Worm (Caenorhabditis elegans): ENCODE data around the gene F41G3.6.

Gene F41G3.6

DNA sequence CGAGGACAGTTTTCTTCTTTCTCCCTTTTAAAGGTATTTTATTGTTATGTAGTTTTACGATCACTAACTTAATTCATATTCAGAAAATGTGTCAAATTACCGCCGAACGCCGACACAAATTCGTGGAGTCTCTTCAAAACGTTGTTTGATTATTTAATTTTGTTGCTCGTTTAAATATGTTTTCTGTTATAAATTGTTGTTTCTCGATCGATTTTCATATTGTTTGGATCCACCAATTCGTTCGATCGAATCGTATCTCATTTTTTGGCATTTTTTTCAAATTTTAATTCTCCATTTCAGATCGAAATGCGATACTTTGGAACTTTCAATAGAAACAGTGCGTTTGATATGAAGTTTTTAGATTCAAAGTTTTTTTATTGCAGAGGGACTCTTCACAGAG lies at the start of gene F41G3.6:
TSS of gene F41G3.6 (plus strand) at position 301 of the 400 bp plus-strand sequence.
- no peak for TF ChIP-seq unc-62 (GFP tag; optimal IDR thresholded peaks at IDR 0.05)

DNA sequence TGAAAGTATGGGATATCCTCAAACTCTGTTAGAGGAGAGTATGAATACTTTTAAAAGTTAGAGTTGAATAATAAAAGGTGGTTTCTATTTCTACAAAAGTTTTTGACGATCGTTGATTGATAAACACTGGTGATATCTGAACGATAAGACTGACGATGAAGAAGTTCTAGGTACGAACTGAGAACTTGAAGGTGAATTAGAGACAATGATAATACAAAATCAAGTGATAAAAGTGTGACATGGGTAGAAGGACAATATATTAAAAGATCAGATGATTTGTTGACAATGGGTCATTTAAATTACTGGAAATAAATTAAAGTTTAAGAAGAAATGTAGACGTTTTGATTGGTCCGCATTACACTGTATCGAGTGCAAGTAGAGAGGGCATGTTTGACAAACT lies 47.3 kb upstream of the F41G3.6 start, which contains the start of gene C18H9.5:
TSS of gene C18H9.5 (minus strand) at position 179 of the 400 bp plus-strand sequence.
- no peak for TF ChIP-seq unc-62 (GFP tag; optimal IDR thresholded peaks at IDR 0.05)

DNA sequence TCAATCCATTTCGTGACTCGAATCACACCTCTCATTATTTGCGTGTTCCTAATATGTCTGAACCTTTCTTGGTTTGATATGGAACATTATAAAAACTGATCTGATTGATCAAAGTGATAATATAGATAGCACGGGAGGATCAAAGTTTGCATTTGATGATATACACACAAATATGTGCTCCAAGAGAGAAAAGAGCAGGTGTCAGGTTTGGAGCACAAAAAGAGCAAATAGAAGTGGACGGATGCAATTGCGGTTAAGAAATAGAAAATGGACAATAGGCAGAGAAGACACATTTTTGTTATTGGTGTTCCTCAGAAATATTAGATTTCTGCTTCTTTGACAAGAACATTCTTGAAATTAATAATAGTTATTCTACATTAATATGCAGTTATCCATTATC lies 43.9 kb upstream of the F41G3.6 start, which contains the start of gene C18H9.1:
TSS of gene C18H9.1 (plus strand) at position 301 of the 400 bp plus-strand sequence.
- no peak for TF ChIP-seq unc-62 (GFP tag; optimal IDR thresholded peaks at IDR 0.05)

DNA sequence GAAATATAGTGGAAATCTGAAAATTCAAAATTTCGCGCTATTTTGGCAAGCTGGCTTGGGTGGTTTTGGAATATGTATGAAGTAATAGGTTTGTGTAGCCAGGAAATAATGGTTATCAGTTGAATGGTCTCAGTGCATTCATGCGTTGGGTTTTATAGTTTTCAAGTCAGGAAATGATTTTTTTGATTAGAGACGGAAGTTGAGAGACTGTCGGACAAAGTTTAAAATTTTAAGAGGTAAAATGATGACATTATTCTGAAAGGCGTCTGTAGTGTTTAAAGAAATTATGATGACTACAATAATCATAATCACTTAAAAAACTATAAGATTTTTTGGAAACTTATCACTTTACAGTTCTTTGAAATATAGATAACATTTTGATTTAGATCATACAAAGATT lies 41.2 kb upstream of the F41G3.6 start, which contains the start of gene C18H9.6:
TSS of gene C18H9.6 (minus strand) at position 129 of the 400 bp plus-strand sequence.
- no peak for TF ChIP-seq unc-62 (GFP tag; optimal IDR thresholded peaks at IDR 0.05)

DNA sequence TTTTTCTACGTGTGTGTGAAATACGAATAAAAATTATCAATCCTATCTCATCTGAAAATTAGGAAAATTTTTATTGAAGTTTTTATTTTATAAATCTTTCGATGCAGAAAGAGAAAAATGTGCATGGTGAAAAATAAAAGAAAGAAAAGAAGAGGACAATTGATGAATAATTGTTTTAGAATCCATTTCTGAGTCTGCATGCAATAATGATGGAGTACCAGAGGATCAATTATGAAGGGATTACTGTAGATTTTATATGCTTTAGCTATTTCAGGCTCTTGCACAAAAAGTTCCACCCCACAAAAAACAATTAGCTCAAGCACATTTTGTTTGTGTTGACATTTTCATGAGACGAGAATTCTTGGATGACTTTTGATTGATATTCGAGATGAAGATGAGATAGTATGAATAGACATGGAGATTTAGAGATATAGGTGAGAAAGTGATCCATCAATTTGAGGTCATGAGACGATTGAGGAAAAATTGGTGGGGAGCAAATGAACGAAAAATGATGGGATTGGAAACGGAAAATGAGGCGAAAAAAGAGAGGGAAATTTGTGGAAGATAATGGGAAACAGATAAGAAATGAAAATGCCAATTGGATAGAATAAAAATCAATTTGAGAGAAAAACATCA lies 37.0 kb upstream of the F41G3.6 start, which contains the start of gene rpy-1:
TSS of gene rpy-1 (minus strand) at position 51 of the 636 bp plus-strand sequence.
- no peak for TF ChIP-seq unc-62 (GFP tag; optimal IDR thresholded peaks at IDR 0.05)

DNA sequence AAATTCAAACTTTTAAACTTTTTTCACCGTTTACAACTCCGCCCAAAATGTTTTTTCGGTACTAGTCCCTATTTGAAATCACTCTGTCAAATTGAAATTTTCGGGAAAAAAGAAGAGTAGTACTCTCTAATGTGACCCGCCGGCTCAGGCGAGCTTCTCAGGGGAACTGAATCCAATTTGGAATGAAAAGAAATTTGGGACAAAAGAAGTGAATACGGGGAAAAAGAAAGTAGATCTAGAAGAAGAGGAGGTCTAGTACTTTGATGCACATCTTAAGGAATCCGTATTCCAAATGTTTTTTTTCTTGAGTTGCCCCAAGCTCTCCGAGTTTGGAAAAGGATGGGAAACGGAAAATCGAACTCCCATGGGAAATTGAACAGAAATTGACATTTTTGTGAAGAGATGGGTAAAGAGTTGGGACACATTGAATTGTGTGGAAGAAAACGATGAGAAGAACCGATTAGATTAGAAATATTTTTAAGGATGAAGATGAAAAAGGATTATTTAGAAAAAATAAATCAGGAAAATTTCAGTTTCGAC lies 36.1 kb upstream of the F41G3.6 start:
- TF ChIP-seq unc-62 (GFP tag; optimal IDR thresholded peaks at IDR 0.05), result no peak

DNA sequence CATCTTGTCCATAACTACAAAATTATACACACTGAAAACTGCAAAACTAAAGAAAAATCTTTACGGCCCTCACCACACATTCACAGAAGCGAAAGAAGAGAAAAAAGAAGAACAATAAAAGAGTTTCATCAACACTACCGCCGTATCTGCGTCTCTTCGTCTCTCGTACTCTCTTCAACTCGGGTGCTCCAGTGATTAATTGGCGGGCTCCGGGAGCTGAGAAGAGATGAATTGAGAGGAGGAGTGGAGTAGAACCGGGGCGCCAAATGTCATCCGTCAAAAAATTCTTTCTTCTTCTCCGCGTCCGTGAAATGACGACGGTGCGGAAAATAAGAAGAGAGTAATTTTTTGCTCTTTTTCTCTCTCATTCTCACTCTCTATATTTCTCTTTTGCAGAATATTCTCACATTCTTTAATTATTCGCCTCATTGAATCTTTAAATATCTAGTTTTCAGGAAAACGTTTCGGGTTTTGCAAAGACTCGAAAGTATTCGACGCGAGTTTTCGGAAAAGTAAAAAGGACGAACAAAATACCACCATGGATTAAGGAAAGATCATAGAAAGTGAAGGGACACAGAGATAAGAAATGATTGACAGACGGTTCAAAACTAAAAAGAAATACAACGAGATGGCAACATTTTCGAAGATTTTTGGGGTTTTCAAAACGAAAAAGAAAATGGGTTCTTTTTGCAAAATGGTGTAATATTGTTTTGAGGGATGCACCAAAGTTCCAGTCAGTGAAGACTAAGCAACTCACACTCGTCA lies 35.0 kb upstream of the F41G3.6 start:
- TF ChIP-seq unc-62 (GFP tag; optimal IDR thresholded peaks at IDR 0.05), result no peak

DNA sequence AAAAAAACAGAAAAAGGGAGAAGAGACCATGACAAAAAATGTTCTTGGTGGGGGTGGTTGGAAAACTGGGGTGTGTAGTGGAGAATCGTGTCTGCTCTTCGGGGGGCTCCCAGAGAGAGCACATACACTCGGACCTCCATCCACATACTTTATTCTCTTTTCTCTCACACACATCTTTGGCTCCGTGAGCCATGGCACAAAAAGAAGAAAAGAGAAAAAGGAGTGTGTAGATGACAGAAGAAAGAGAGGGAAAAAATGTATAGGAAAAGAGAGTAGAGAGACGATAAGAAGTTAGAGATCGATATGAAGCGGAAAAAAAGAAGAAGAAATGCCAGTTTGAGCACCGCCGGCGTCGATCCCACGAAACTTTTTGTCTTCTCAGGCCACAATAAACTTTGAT lies 33.7 kb upstream of the F41G3.6 start:
- TF ChIP-seq unc-62 (GFP tag; optimal IDR thresholded peaks at IDR 0.05), result no peak

DNA sequence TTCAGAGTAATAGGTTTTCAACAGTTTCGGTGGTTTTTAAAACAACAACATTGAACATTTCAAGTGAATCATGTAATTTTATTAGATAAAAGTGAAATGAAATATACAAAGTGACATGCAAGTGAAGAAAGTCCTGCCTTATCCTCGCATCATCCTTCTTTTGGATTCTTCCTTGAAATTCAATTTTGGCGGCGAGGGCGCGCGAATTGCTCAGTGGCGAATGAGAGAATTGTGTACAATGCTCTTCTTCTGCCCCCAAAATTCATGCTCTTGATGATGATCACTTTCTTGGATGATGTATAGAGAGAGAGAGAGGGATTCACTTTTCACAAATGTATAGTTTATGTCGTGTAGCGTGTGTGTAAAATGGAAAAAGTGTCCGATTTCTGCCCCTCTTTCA lies 33.0 kb upstream of the F41G3.6 start:
- TF ChIP-seq unc-62 (GFP tag; optimal IDR thresholded peaks at IDR 0.05), result no peak

DNA sequence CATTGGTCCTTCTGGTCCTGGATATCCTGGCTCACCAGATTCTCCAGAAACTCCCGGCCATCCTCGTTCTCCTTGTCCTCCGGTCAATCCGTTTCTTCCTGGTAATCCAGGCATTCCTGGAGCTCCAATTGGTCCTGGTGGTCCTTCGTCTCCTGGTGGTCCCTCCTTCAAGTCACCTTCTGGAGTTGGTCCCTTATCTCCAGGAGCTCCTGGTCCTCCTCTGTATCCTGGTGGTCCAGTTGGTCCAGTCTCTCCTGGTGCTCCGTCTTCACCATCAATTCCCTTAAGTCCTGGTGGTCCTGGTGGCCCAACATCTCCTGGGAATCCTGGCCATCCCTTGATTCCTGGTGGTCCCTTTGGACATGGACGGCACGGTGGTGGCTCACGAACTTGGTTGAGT lies 32.1 kb upstream of the F41G3.6 start:
- TF ChIP-seq unc-62 (GFP tag; optimal IDR thresholded peaks at IDR 0.05), result no peak

DNA sequence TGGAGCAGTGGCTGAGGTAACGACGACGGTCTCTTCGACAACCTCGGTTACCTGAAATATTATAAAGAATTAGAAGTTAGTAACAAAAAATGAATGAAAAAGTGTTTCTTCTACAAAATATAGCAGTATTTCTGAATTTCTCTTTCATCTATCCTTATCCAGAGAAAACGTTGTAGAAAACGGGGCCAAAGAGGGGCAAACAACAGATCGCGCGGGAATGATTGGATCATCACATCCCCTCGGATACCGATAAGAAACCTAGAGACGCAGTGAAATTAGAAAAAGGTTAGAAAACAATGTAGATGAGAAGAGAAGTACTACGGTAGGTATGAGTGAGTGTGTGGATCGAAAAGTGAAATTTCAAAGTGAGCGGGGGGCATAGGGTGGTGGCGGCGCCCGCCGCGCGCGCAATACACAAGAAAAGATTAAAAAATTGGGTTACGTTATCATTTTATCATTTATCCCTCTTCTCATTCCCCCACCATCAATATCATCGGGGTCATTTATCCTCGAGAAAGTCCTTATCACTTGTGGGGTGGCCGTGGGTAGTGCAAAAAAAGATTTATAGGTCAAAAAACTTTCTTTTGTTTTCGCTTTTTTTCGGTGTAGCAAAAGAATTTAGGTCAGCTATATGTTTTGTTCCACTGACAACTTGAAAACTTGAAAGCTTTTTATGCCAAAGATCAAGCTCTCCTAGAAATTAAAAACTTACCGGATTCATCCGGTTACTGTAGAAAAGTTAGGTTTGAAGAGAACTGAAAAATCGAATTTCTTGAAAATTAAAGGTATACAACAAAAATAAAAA lies 30.3 kb upstream of the F41G3.6 start, which contains the start of the genes dpy-10 and T14B4.19:
TSS of gene dpy-10 (minus strand) at position 51 of the 805 bp plus-strand sequence.
TSS of gene T14B4.19 (minus strand) at position 755 of the 805 bp plus-strand sequence.
- TF ChIP-seq unc-62 (GFP tag; optimal IDR thresholded peaks at IDR 0.05), result no peak

DNA sequence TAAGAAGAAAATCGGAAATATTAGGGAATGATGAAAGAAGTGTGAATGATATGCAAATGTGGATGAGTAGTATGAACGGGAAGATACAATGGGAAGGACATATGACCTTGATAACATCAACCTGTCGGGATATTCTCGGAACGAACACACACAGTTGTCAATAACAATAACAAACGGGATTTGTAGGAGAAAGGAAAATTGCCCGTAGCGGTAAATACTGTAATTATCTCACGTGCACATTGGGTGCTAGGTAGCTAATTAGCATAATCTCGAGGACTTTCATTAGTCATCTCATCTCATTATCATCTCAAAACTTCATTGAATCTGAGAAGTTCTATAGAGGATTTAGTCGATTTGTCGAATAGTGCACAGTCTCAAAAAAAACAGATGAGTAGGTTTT lies 29.7 kb upstream of the F41G3.6 start:
- no peak for TF ChIP-seq unc-62 (GFP tag; optimal IDR thresholded peaks at IDR 0.05)

DNA sequence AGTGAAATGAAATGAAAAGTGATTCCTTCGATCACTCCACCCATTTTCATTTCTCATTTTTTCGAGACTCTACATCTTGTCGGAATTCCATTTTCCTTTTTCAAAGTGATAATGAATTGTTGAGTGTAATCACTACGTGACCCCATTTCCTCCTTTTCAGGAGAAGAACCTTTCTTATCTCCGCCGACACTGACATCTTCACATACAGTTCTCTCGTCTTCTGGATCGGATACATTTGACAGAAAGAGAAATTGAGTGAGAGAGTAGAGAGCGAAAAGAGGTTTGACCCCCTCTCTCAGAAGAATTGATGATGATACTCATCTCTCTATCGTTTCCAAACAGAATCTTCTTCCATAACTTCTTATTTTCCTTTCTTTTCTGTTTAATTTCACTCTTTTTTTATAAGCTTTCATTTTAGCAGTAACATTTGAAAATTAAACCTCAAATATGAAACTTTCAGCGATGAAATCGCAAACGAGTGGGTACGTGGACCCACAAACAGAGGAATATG lies 28.8 kb upstream of the F41G3.6 start, which contains the start of gene dpy-2:
TSS of gene dpy-2 (plus strand) at position 461 of the 511 bp plus-strand sequence.
- no peak for TF ChIP-seq unc-62 (GFP tag; optimal IDR thresholded peaks at IDR 0.05)

DNA sequence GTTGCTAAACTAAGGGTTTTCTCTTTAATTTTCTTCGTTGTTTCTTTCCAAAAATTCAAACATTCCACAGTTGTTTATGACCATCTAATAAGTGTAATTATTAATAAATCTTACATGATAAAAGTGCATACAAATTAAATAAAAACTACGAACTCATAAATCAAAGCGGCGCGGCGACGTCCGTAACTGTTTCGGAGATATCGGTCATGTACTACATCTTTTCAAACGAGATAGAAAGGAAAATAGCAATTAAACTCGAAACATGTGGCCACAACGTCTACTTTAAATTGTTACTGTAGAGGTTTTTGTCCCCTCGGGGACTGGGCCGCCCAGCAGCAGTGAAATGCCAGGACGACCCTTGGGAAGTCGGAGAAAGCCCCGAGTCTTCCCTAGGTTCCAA lies 26.9 kb upstream of the F41G3.6 start:
- no peak for TF ChIP-seq unc-62 (GFP tag; optimal IDR thresholded peaks at IDR 0.05)

DNA sequence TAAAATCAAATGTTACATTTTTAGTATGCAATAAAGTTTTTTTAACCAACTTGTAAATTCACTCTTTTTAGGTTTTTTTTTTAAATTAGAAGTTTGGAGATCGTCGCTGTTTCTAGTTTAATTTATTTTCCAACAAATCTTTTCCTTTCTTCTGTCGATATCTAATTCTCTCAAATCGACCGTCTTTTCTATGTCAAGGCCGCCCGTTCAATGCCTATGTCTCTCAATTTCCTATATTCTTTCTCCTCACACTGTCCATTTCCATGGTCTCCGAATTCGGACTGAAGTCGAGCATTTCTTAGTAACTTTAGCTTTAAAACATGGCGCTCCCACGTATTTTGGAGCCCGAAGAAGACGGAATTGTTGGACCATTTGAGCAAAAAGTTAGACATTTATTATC lies 26.1 kb upstream of the F41G3.6 start, which contains the start of the genes T14B4.5 and T14B4.20:
TSS of gene T14B4.5 (plus strand) at position 226 of the 400 bp plus-strand sequence.
TSS of gene T14B4.20 (plus strand) at position 264 of the 400 bp plus-strand sequence.
- TF ChIP-seq unc-62 (GFP tag; optimal IDR thresholded peaks at IDR 0.05), result no peak

All from whole organism, dauer.